Worm (Caenorhabditis elegans) whole organism, late embryonic: ENCODE results near the gene srd-39.

ENCODE experiments used
- C38D4.7 ChIP-seq: fragments of 200-800 bp; sonication (Bioruptor generic); optimal IDR thresholded peaks from 2 replicates; lab custom pipeline; 2018; ENCODE audit warnings: mild to moderate bottlenecking, missing genetic modification characterization, moderate library complexity, missing compliant biosample characterization
- fkh-10 ChIP-seq: fragments of 150-350 bp; optimal IDR thresholded peaks from 2 replicates; lab custom pipeline; 2014; ENCODE audit warnings: missing biosample characterization, missing genetic modification reagents, missing genetic modification characterization
- hlh-15 ChIP-seq: sonication (generic microtip); optimal IDR thresholded peaks from 2 replicates; lab custom pipeline; 2016; ENCODE audit warnings: missing genetic modification characterization, missing compliant biosample characterization
- hlh-30 ChIP-seq: sonication (generic microtip); optimal IDR thresholded peaks from 2 replicates; lab custom pipeline; 2017; ENCODE audit warnings: antibody characterized with exemption, missing genetic modification characterization, missing compliant biosample characterization; ENCODE audit not compliant: insufficient read depth
- odd-2 ChIP-seq: sonication (generic microtip); optimal IDR thresholded peaks from 2 replicates; lab custom pipeline; 2017; ENCODE audit warnings: antibody characterized with exemption, mild to moderate bottlenecking, missing genetic modification characterization, missing compliant biosample characterization
- pha-4 ChIP-seq: fragments of 150-350 bp; optimal IDR thresholded peaks from 2 replicates; lab custom pipeline; 2018; ENCODE audit warnings: missing biosample characterization, missing genetic modification reagents, missing genetic modification characterization

ce11 chrX:13306869-13307446 is 6.6 kb upstream of the srd-39 start:
- no peak for TF ChIP-seq pha-4 (tag; lab: Kevin White, UChicago)
- peak; percentile 87 for TF ChIP-seq hlh-15
- peak; percentile 88 for TF ChIP-seq C38D4.7 (GFP tag; lab: Kevin White, UChicago)
- peak; percentile 71 for TF ChIP-seq hlh-30 (tag; lab: Kevin White, UChicago)
- TF ChIP-seq odd-2: peak; percentile 69
- TF ChIP-seq fkh-10 (GFP tag; lab: Kevin White, UChicago): peak; percentile 83
